Fruit fly (Drosophila melanogaster) whole organism, prepupa: ENCODE measurements around the gene CG13625.

Source experiments
- Blimp-1 ChIP-seq: fragments of 200-800 bp; sonication (Bioruptor generic); optimal IDR thresholded peaks from 3 replicates; lab custom pipeline; 2017; ENCODE audit warnings: missing biosample characterization, missing genetic modification characterization, mild to moderate bottlenecking, moderate library complexity, missing genetic modification reagents
- CG10631 ChIP-seq: fragments of 200-800 bp; sonication (Bioruptor generic); optimal IDR thresholded peaks from 2 replicates; lab custom pipeline; 2016; ENCODE audit warnings: missing biosample characterization, missing genetic modification characterization
- CG10669 ChIP-seq: fragments of 200-800 bp; sonication (Bioruptor generic); optimal IDR thresholded peaks from 3 replicates; lab custom pipeline; 2018; ENCODE audit warnings: missing biosample characterization, mild to moderate bottlenecking, missing genetic modification characterization, moderate library complexity
- CG11294 ChIP-seq: fragments of 200-800 bp; sonication (Bioruptor generic); IDR thresholded peaks from 2 replicates; pipeline ENCODE4 v1.3.6; 2022; ENCODE audit warnings: missing biosample characterization, missing genetic modification characterization
- CG11762 ChIP-seq: fragments of 200-800 bp; sonication (Bioruptor generic); optimal IDR thresholded peaks from 3 replicates; lab custom pipeline; 2016; ENCODE audit warnings: missing biosample characterization, missing genetic modification characterization; ENCODE audit not compliant: insufficient read depth
- CG11902 ChIP-seq: fragments of 200-800 bp; sonication (Bioruptor generic); optimal IDR thresholded peaks from 3 replicates; lab custom pipeline; 2016; ENCODE audit warnings: missing biosample characterization, missing genetic modification characterization
- CG15336 ChIP-seq: fragments of 200-800 bp; sonication (Bioruptor generic); IDR thresholded peaks from 2 replicates; pipeline ENCODE4 v1.3.6; 2022; ENCODE audit warnings: missing biosample characterization, missing genetic modification characterization
- CG1621 ChIP-seq: fragments of 200-800 bp; sonication (Bioruptor generic); optimal IDR thresholded peaks from 3 replicates; lab custom pipeline; 2018; ENCODE audit warnings: missing biosample characterization, mild to moderate bottlenecking, missing genetic modification characterization
- CG16779 ChIP-seq: fragments of 200-800 bp; sonication (Bioruptor generic); optimal IDR thresholded peaks from 3 replicates; lab custom pipeline; 2017; ENCODE audit warnings: missing biosample characterization, mild to moderate bottlenecking, missing genetic modification characterization
- CG3032 ChIP-seq: fragments of 200-800 bp; optimal IDR thresholded peaks from 2 replicates; lab custom pipeline; 2019; ENCODE audit warnings: missing biosample characterization, mild to moderate bottlenecking, missing genetic modification characterization, moderate library complexity
- CG31627 ChIP-seq: fragments of 200-800 bp; sonication (Bioruptor generic); optimal IDR thresholded peaks from 3 replicates; lab custom pipeline; 2016; ENCODE audit warnings: missing biosample characterization, missing genetic modification characterization
- CG32006 ChIP-seq: fragments of 200-800 bp; sonication (Bioruptor generic); optimal IDR thresholded peaks from 3 replicates; lab custom pipeline; 2017; ENCODE audit warnings: missing biosample characterization, mild to moderate bottlenecking, missing genetic modification characterization
- CG3919 ChIP-seq: fragments of 200-800 bp; sonication (Bioruptor generic); optimal IDR thresholded peaks from 3 replicates; lab custom pipeline; 2016; ENCODE audit warnings: missing biosample characterization, missing genetic modification characterization
- CG6276 ChIP-seq: fragments of 200-800 bp; sonication (Bioruptor generic); optimal IDR thresholded peaks from 2 replicates; lab custom pipeline; 2017; ENCODE audit warnings: missing biosample characterization, mild to moderate bottlenecking, missing genetic modification characterization
- CG6792 ChIP-seq: fragments of 200-800 bp; sonication (Bioruptor generic); optimal IDR thresholded peaks from 3 replicates; lab custom pipeline; 2016; ENCODE audit warnings: missing biosample characterization, missing genetic modification characterization
- CG6808 ChIP-seq: fragments of 200-800 bp; sonication (Bioruptor generic); optimal IDR thresholded peaks from 3 replicates; lab custom pipeline; 2017; ENCODE audit warnings: missing biosample characterization, missing genetic modification characterization, mild to moderate bottlenecking, moderate library complexity, missing genetic modification reagents
- CG6854 ChIP-seq: fragments of 200-800 bp; sonication (Bioruptor generic); optimal IDR thresholded peaks from 2 replicates; lab custom pipeline; 2017; ENCODE audit warnings: missing biosample characterization, mild to moderate bottlenecking, missing genetic modification characterization
- CG7368 ChIP-seq: fragments of 200-800 bp; sonication (Bioruptor generic); optimal IDR thresholded peaks from 3 replicates; lab custom pipeline; 2016; ENCODE audit warnings: missing biosample characterization, missing genetic modification characterization
- CG8119 ChIP-seq: fragments of 200-800 bp; sonication (Bioruptor generic); IDR thresholded peaks from 3 replicates; pipeline ENCODE4 v1.3.6; 2022; ENCODE audit warnings: missing biosample characterization, missing genetic modification characterization
- CG8632 ChIP-seq: fragments of 200-800 bp; sonication (Bioruptor generic); optimal IDR thresholded peaks from 3 replicates; lab custom pipeline; 2016; ENCODE audit warnings: missing biosample characterization, missing genetic modification characterization
- CG9139 ChIP-seq: fragments of 200-800 bp; sonication (Bioruptor generic); optimal IDR thresholded peaks from 3 replicates; lab custom pipeline; 2017; ENCODE audit warnings: missing biosample characterization, mild to moderate bottlenecking, missing genetic modification characterization
- Eip75B ChIP-seq: fragments of 200-800 bp; sonication (Bioruptor generic); optimal IDR thresholded peaks from 3 replicates; lab custom pipeline; 2016; ENCODE audit warnings: missing biosample characterization, missing genetic modification characterization
- Eip78C ChIP-seq: fragments of 200-800 bp; sonication (Bioruptor generic); peaks from one replicate; lab custom pipeline; 2016; ENCODE audit warnings: missing biosample characterization, missing genetic modification characterization
- Eip93F ChIP-seq: fragments of 200-800 bp; sonication (Bioruptor generic); optimal IDR thresholded peaks from 2 replicates; lab custom pipeline; 2016; ENCODE audit warnings: missing biosample characterization, mild to moderate bottlenecking, missing genetic modification characterization
- Gug ChIP-seq: fragments of 200-800 bp; sonication (Bioruptor generic); IDR thresholded peaks from 2 replicates; pipeline ENCODE4 v1.3.6; 2022; ENCODE audit warnings: missing biosample characterization, missing genetic modification characterization
- Hr39 ChIP-seq: fragments of 200-800 bp; sonication (Bioruptor generic); optimal IDR thresholded peaks from 2 replicates; lab custom pipeline; 2016; ENCODE audit warnings: missing biosample characterization, missing genetic modification characterization
- Hr4 ChIP-seq: fragments of 200-800 bp; sonication (Bioruptor generic); optimal IDR thresholded peaks from 3 replicates; lab custom pipeline; 2016; ENCODE audit warnings: missing biosample characterization, missing genetic modification characterization
- Smox ChIP-seq: fragments of 200-800 bp; sonication (Bioruptor generic); optimal IDR thresholded peaks from 3 replicates; lab custom pipeline; 2016; ENCODE audit warnings: missing biosample characterization, missing genetic modification characterization
- Sox14 ChIP-seq: fragments of 200-800 bp; sonication (Bioruptor generic); optimal IDR thresholded peaks from 3 replicates; lab custom pipeline; 2016; ENCODE audit warnings: missing biosample characterization, missing genetic modification characterization
- Sox15 ChIP-seq: fragments of 200-800 bp; sonication (Bioruptor generic); optimal IDR thresholded peaks from 3 replicates; lab custom pipeline; 2016; ENCODE audit warnings: missing biosample characterization, missing genetic modification characterization
- achi ChIP-seq: fragments of 200-800 bp; sonication (Bioruptor generic); optimal IDR thresholded peaks from 3 replicates; lab custom pipeline; 2016; ENCODE audit warnings: missing biosample characterization, missing genetic modification characterization
- acj6 ChIP-seq: fragments of 200-800 bp; sonication (Bioruptor generic); optimal IDR thresholded peaks from 3 replicates; lab custom pipeline; 2016; ENCODE audit warnings: missing biosample characterization, missing genetic modification characterization
- cyc ChIP-seq: fragments of 200-800 bp; sonication (Bioruptor generic); optimal IDR thresholded peaks from 3 replicates; lab custom pipeline; 2016; ENCODE audit warnings: missing biosample characterization, missing genetic modification characterization
- dsx ChIP-seq: fragments of 200-800 bp; optimal IDR thresholded peaks from 3 replicates; lab custom pipeline; 2019; ENCODE audit warnings: missing biosample characterization, mild to moderate bottlenecking, missing genetic modification characterization, moderate library complexity; ENCODE audit not compliant: poor library complexity, severe bottlenecking
- eg ChIP-seq: fragments of 200-800 bp; sonication (Bioruptor generic); IDR thresholded peaks from 3 replicates; pipeline ENCODE4 v1.3.6; 2022; ENCODE audit warnings: missing biosample characterization, missing genetic modification characterization
- esn ChIP-seq: fragments of 200-800 bp; sonication (Bioruptor generic); optimal IDR thresholded peaks from 2 replicates; lab custom pipeline; 2016; ENCODE audit warnings: missing biosample characterization, mild to moderate bottlenecking, missing genetic modification characterization, moderate library complexity
- fd85E ChIP-seq: fragments of 200-800 bp; sonication (Bioruptor generic); optimal IDR thresholded peaks from 3 replicates; lab custom pipeline; 2016; ENCODE audit warnings: missing biosample characterization, missing genetic modification characterization
- fkh ChIP-seq: fragments of 200-800 bp; sonication (Bioruptor generic); optimal IDR thresholded peaks from 3 replicates; lab custom pipeline; 2017; ENCODE audit warnings: missing biosample characterization, mild to moderate bottlenecking, missing genetic modification characterization, moderate library complexity
- lz ChIP-seq: fragments of 200-800 bp; sonication (Bioruptor generic); optimal IDR thresholded peaks from 3 replicates; lab custom pipeline; 2016; ENCODE audit warnings: missing biosample characterization, missing genetic modification characterization
- net ChIP-seq: fragments of 200-800 bp; sonication (Bioruptor generic); optimal IDR thresholded peaks from 3 replicates; lab custom pipeline; 2016; ENCODE audit warnings: missing biosample characterization, missing genetic modification characterization
- pdm3 ChIP-seq: fragments of 200-800 bp; sonication (Bioruptor generic); optimal IDR thresholded peaks from 3 replicates; lab custom pipeline; 2016; ENCODE audit warnings: missing biosample characterization, missing genetic modification characterization
- salr ChIP-seq, 2 experiments: fragments of 200-800 bp; sonication (Bioruptor generic); optimal IDR thresholded peaks; 3 replicates each; lab custom pipeline; 2016 to 2018; ENCODE audit warnings: missing biosample characterization in 2 of 2, missing genetic modification characterization in 2 of 2, mild to moderate bottlenecking in 1 of 2
- spab ChIP-seq: fragments of 200-800 bp; sonication (Bioruptor generic); optimal IDR thresholded peaks from 2 replicates; lab custom pipeline; 2017; ENCODE audit warnings: missing biosample characterization, mild to moderate bottlenecking, missing genetic modification characterization, missing genetic modification reagents
- topi ChIP-seq: fragments of 200-800 bp; sonication (Bioruptor generic); optimal IDR thresholded peaks from 3 replicates; lab custom pipeline; 2016; ENCODE audit warnings: missing biosample characterization, missing genetic modification characterization

Gene CG13625

DNA sequence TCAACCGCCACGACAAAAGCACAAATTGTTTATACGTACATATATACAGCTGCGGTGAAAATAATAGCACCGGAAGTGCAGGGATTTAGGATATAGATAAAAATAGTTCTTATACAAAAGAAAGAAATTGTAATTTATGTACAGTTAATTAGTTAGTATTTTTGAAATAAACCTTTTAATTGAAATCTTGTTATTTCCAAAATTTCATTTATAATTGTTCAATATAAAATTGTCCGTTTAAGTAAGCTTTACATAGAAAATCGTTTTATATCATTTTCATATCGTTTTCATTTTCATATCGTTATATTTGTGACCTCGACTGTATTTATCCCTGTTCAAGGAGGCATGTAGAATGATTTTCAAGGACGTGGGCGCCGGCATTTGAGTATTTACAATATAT is 10.8 kb downstream of the CG13625 start (continued):
- TF ChIP-seq CG11762 (GFP tag; lab: Kevin White, UChicago) (no peak), achi (GFP tag; lab: Kevin White, UChicago) (peak; percentile 16), dsx (GFP tag; lab: Kevin White, UChicago) (peak; percentile 57)

DNA sequence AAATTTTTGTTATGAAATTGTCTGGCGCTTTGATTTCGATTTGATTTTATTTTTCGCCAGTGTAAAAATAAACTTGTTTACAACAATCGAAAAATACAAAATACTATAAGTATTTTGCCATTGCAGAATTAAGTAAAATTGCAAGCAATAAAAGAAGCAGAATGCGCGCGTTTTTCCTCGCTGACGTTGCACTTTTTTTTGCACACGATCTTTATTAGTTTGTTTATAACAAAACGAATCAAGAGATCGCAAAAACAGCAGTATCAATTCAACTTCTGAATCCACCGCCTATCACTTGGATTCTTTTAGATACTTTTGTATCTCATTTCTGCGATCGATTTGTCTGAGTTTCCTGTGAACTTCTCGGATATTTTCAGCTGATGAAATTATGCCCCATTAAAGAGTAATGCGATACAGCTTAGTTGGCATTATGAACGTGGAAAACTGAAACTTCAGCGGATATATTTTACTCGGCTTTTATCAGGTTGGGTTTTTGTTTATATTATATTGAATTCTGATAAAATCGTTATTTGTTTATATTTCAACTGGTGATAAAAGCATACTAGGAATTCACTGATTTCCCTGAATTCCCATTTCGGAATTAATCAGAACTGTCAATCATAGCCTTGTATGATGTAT is 11.7 kb downstream of the CG13625 start:
- TF ChIP-seq fd85E (GFP tag; lab: Kevin White, UChicago) = no peak
- no peak for TF ChIP-seq CG11294 (GFP tag; lab: Robert Waterston, UW)
- TF ChIP-seq Eip75B (GFP tag; lab: Kevin White, UChicago) = no peak
- no peak for TF ChIP-seq CG7368 (GFP tag; lab: Kevin White, UChicago)
- TF ChIP-seq Smox (GFP tag; lab: Kevin White, UChicago) = no peak
- no peak for TF ChIP-seq CG10631 (GFP tag; lab: Kevin White, UChicago)
- TF ChIP-seq CG32006 (GFP tag; lab: Kevin White, UChicago) = no peak
- TF ChIP-seq CG11762 (GFP tag; lab: Kevin White, UChicago) = no peak
- TF ChIP-seq CG6276 (GFP tag; lab: Kevin White, UChicago) = no peak
- no peak for TF ChIP-seq eg (GFP tag; lab: Robert Waterston, UW)
- TF ChIP-seq CG3032 (tag; lab: Kevin White, UChicago) = no peak
- no peak for TF ChIP-seq pdm3 (GFP tag; lab: Kevin White, UChicago)
- no peak for TF ChIP-seq fkh (GFP tag; lab: Kevin White, UChicago)

DNA sequence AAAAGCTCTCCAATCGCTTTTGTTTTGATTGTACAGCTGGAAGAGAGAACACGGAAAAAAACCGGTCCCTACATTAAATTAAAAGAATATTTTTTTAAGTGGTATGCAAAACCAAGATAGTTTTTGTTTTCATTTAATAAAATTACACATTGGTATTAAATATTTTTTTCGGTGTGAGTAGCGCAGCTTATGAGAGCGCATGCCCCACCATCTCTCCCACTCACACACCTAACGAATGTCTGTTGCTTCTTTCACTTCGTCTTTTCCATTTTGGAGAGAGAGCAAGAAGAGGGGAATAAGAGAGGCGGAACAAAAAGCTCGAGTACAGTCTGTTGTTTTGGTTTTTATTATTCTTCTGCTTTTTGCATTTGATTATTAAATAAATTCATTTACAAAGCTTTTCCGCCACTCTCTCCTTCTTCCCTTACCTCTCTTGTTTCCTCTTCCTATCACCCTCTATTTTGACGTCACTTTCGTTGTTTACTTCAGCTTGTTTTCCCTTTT is 12.4 kb downstream of the CG13625 start:
- TF ChIP-seq CG6854 = peak; percentile 94
- peak; percentile 92 to 96 for TF ChIP-seq salr (GFP tag; optimal IDR thresholded peaks at IDR 0.05; lab: Kevin White, UChicago)
- TF ChIP-seq CG8632 = peak; percentile 99
- TF ChIP-seq net = peak; percentile 98
- peak; percentile 98 for TF ChIP-seq CG6276 (GFP tag; lab: Kevin White, UChicago)
- TF ChIP-seq CG6808 (GFP tag; lab: Kevin White, UChicago) = peak; percentile 89
- peak; percentile 95 for TF ChIP-seq CG10669 (GFP tag; lab: Kevin White, UChicago)
- peak; percentile 99 for TF ChIP-seq CG8119 (GFP tag; lab: Robert Waterston, UW)
- TF ChIP-seq achi (GFP tag; lab: Kevin White, UChicago) = peak; percentile 98
- peak; percentile 98 for TF ChIP-seq CG7368 (GFP tag; lab: Kevin White, UChicago)
- peak; percentile 99 for TF ChIP-seq Sox14 (GFP tag; lab: Kevin White, UChicago)
- TF ChIP-seq CG32006 (GFP tag; lab: Kevin White, UChicago) = peak; percentile 99
- TF ChIP-seq Eip93F (GFP tag; lab: Kevin White, UChicago) = peak; percentile 98
- peak; percentile 100 for TF ChIP-seq eg (GFP tag; lab: Robert Waterston, UW)
- TF ChIP-seq acj6 = peak; percentile 99
- peak; percentile 92 for TF ChIP-seq fkh (GFP tag; lab: Kevin White, UChicago)
- peak; percentile 94 for TF ChIP-seq Sox15 (GFP tag; lab: Kevin White, UChicago)
- TF ChIP-seq CG16779 (tag; lab: Kevin White, UChicago) = peak; percentile 96
- peak; percentile 99 for TF ChIP-seq lz (GFP tag; lab: Kevin White, UChicago)
- TF ChIP-seq Gug (GFP tag; lab: Robert Waterston, UW) = peak; percentile 98
- TF ChIP-seq CG11762 (GFP tag; lab: Kevin White, UChicago) = peak; percentile 97
- peak; percentile 100 for TF ChIP-seq CG15336 (GFP tag; lab: Robert Waterston, UW)
- TF ChIP-seq esn (GFP tag; lab: Kevin White, UChicago) = peak; percentile 99
- TF ChIP-seq CG3919 (GFP tag; lab: Kevin White, UChicago) = peak; percentile 99
- TF ChIP-seq CG10631 (GFP tag; lab: Kevin White, UChicago) = peak; percentile 98
- TF ChIP-seq Hr4 (GFP tag; lab: Kevin White, UChicago) = peak; percentile 99
- peak; percentile 98 for TF ChIP-seq CG11294 (GFP tag; lab: Robert Waterston, UW)
- peak; percentile 98 for TF ChIP-seq Hr39 (GFP tag; lab: Kevin White, UChicago)
- peak; percentile 98 for TF ChIP-seq CG6792 (GFP tag; lab: Kevin White, UChicago)
- peak; percentile 98 for TF ChIP-seq cyc
- peak; percentile 94 for TF ChIP-seq spab (GFP tag; lab: Kevin White, UChicago)
- peak; percentile 92 for TF ChIP-seq CG1621
- TF ChIP-seq CG9139 = peak; percentile 94
- TF ChIP-seq Eip78C (GFP tag; lab: Kevin White, UChicago) = peak; percentile 100
- TF ChIP-seq Blimp-1 (GFP tag; lab: Kevin White, UChicago) = peak; percentile 92
- TF ChIP-seq CG31627 (GFP tag; lab: Kevin White, UChicago) = peak; percentile 99
- peak; percentile 99 for TF ChIP-seq topi (GFP tag; lab: Kevin White, UChicago)
- peak; percentile 95 for TF ChIP-seq CG11902 (GFP tag; lab: Kevin White, UChicago)
- peak; percentile 96 for TF ChIP-seq fd85E (GFP tag; lab: Kevin White, UChicago)
